Fruit fly (Drosophila melanogaster) whole organism, embryonic: ENCODE results near the gene CG15306.
A peak's percentile ranks its signal among the peaks of the same experiment; 100 is the strongest.

Experiments
- Ada2b ChIP-seq: fragments of 200-800 bp; sonication (Bioruptor generic); IDR thresholded peaks from 2 replicates; pipeline ENCODE4 v1.3.6; 2022; ENCODE audit warnings: missing biosample characterization, missing genetic modification characterization
- Adf1 ChIP-seq: fragments of 200-800 bp; sonication (Bioruptor generic); IDR thresholded peaks from 2 replicates; pipeline ENCODE4 v1.3.6; 2022; ENCODE audit warnings: missing biosample characterization, missing genetic modification characterization
- CG10147 ChIP-seq: fragments of 200-800 bp; sonication (Bioruptor generic); optimal IDR thresholded peaks from 2 replicates; lab custom pipeline; 2019; ENCODE audit warnings: missing biosample characterization, mild to moderate bottlenecking, missing genetic modification characterization, moderate library complexity
- CG10431 ChIP-seq: fragments of 200-800 bp; sonication (Bioruptor generic); optimal IDR thresholded peaks from 3 replicates; lab custom pipeline; 2018; ENCODE audit warnings: missing biosample characterization, mild to moderate bottlenecking, missing genetic modification characterization
- CG11695 ChIP-seq: fragments of 200-800 bp; sonication (Bioruptor generic); IDR thresholded peaks from 3 replicates; pipeline ENCODE4 v1.3.6; 2022; ENCODE audit warnings: missing biosample characterization, missing genetic modification characterization
- CG12769 ChIP-seq: fragments of 200-800 bp; sonication (Bioruptor generic); optimal IDR thresholded peaks from 2 replicates; lab custom pipeline; 2019; ENCODE audit warnings: missing biosample characterization, mild to moderate bottlenecking, missing genetic modification characterization, moderate library complexity
- CG14014 ChIP-seq: fragments of 200-800 bp; sonication (Bioruptor generic); IDR thresholded peaks from 2 replicates; pipeline ENCODE4 v1.3.6; 2022; ENCODE audit warnings: missing biosample characterization, missing genetic modification characterization
- CG15601 ChIP-seq: fragments of 200-800 bp; sonication (Bioruptor generic); optimal IDR thresholded peaks from 3 replicates; lab custom pipeline; 2019; ENCODE audit warnings: missing biosample characterization, mild to moderate bottlenecking, missing genetic modification characterization, moderate library complexity
- CG1602 ChIP-seq: fragments of 200-800 bp; sonication (Bioruptor generic); optimal IDR thresholded peaks from 3 replicates; lab custom pipeline; 2016; ENCODE audit warnings: missing biosample characterization, missing genetic modification characterization
- CG1792 ChIP-seq: fragments of 200-800 bp; sonication (Bioruptor generic); optimal IDR thresholded peaks from 2 replicates; lab custom pipeline; 2016; ENCODE audit warnings: missing biosample characterization, missing genetic modification characterization
- CG18599 ChIP-seq: fragments of 200-800 bp; sonication (Bioruptor generic); optimal IDR thresholded peaks from 3 replicates; lab custom pipeline; 2017; ENCODE audit warnings: missing biosample characterization, missing genetic modification characterization, mild to moderate bottlenecking, moderate library complexity, missing genetic modification reagents
- CG2202 ChIP-seq: fragments of 200-800 bp; sonication (Bioruptor generic); optimal IDR thresholded peaks from 2 replicates; lab custom pipeline; 2018; ENCODE audit warnings: missing biosample characterization, mild to moderate bottlenecking, missing genetic modification characterization
- CG2678 ChIP-seq: fragments of 200-800 bp; sonication (Bioruptor generic); optimal IDR thresholded peaks from 3 replicates; lab custom pipeline; 2019; ENCODE audit warnings: missing biosample characterization, mild to moderate bottlenecking, missing genetic modification characterization, moderate library complexity
- CG4328 ChIP-seq: fragments of 200-800 bp; sonication (Bioruptor generic); optimal IDR thresholded peaks from 3 replicates; lab custom pipeline; 2017; ENCODE audit warnings: missing biosample characterization, missing genetic modification reagents, missing genetic modification characterization
- CG4424 ChIP-seq: fragments of 200-800 bp; sonication (Bioruptor generic); optimal IDR thresholded peaks from 3 replicates; lab custom pipeline; 2016; ENCODE audit warnings: missing biosample characterization, missing genetic modification characterization
- CG5180 ChIP-seq: fragments of 200-800 bp; sonication (Bioruptor generic); optimal IDR thresholded peaks from 3 replicates; lab custom pipeline; 2017; ENCODE audit warnings: missing biosample characterization, missing genetic modification characterization, mild to moderate bottlenecking, moderate library complexity, missing genetic modification reagents
- CG7271 ChIP-seq: fragments of 200-800 bp; sonication (Bioruptor generic); optimal IDR thresholded peaks from 2 replicates; lab custom pipeline; 2018; ENCODE audit warnings: missing biosample characterization, mild to moderate bottlenecking, missing genetic modification characterization, moderate library complexity
- CG7372 ChIP-seq: fragments of 200-800 bp; sonication (Bioruptor generic); IDR thresholded peaks from 2 replicates; pipeline ENCODE4 v1.3.6; 2022; ENCODE audit warnings: missing biosample characterization, missing genetic modification characterization
- CG7556 ChIP-seq: fragments of 200-800 bp; sonication (Bioruptor generic); optimal IDR thresholded peaks from 2 replicates; lab custom pipeline; 2017; ENCODE audit warnings: missing biosample characterization, mild to moderate bottlenecking, missing genetic modification characterization
- CG8924 ChIP-seq: fragments of 200-800 bp; optimal IDR thresholded peaks from 3 replicates; lab custom pipeline; 2019; ENCODE audit warnings: missing biosample characterization, mild to moderate bottlenecking, missing genetic modification characterization, moderate library complexity
- Camta ChIP-seq: fragments of 200-800 bp; sonication (Bioruptor generic); optimal IDR thresholded peaks from 2 replicates; lab custom pipeline; 2016; ENCODE audit warnings: missing biosample characterization, missing genetic modification characterization
- D19A ChIP-seq: fragments of 200-800 bp; optimal IDR thresholded peaks from 3 replicates; lab custom pipeline; 2019; ENCODE audit warnings: missing biosample characterization, mild to moderate bottlenecking, missing genetic modification characterization, moderate library complexity
- Deaf1 ChIP-seq: fragments of 200-800 bp; optimal IDR thresholded peaks from 3 replicates; lab custom pipeline; 2019; ENCODE audit warnings: missing biosample characterization, mild to moderate bottlenecking, missing genetic modification characterization, moderate library complexity
- Drgx ChIP-seq: fragments of 200-800 bp; sonication (Bioruptor generic); IDR thresholded peaks from 2 replicates; pipeline ENCODE4 v1.3.6; 2022; ENCODE audit warnings: missing biosample characterization, missing genetic modification characterization
- Lhr ChIP-seq: fragments of 200-800 bp; sonication (Bioruptor generic); optimal IDR thresholded peaks from 3 replicates; lab custom pipeline; 2017; ENCODE audit warnings: mild to moderate bottlenecking, missing biosample characterization, missing genetic modification reagents, missing genetic modification characterization
- NC2β ChIP-seq: fragments of 200-800 bp; sonication (Bioruptor generic); optimal IDR thresholded peaks from 2 replicates; lab custom pipeline; 2016; ENCODE audit warnings: missing biosample characterization, missing genetic modification characterization
- Nf-YB ChIP-seq: fragments of 200-800 bp; sonication (Bioruptor generic); optimal IDR thresholded peaks from 3 replicates; lab custom pipeline; 2019; ENCODE audit warnings: missing biosample characterization, mild to moderate bottlenecking, missing genetic modification characterization, moderate library complexity
- Optix ChIP-seq: fragments of 200-800 bp; sonication (Bioruptor generic); IDR thresholded peaks from 3 replicates; pipeline ENCODE4 v1.3.6; 2022; ENCODE audit warnings: missing biosample characterization, missing genetic modification characterization
- Ptx1 ChIP-seq: fragments of 200-800 bp; sonication (Bioruptor generic); IDR thresholded peaks from 2 replicates; pipeline ENCODE4 v1.3.6; 2022; ENCODE audit warnings: missing biosample characterization, missing genetic modification characterization
- Sox102F ChIP-seq: fragments of 200-800 bp; sonication (Bioruptor generic); optimal IDR thresholded peaks from 2 replicates; lab custom pipeline; 2018; ENCODE audit warnings: missing biosample characterization, mild to moderate bottlenecking, missing genetic modification characterization, moderate library complexity
- Spps ChIP-seq: fragments of 200-800 bp; sonication (Bioruptor generic); optimal IDR thresholded peaks from 2 replicates; lab custom pipeline; 2018; ENCODE audit warnings: missing biosample characterization, mild to moderate bottlenecking, missing genetic modification characterization
- YL-1 ChIP-seq: fragments of 200-800 bp; sonication (Bioruptor generic); optimal IDR thresholded peaks from 3 replicates; lab custom pipeline; 2017; ENCODE audit warnings: missing biosample characterization, mild to moderate bottlenecking, missing genetic modification characterization
- abd-A ChIP-seq: fragments of 200-800 bp; sonication (Bioruptor generic); optimal IDR thresholded peaks from 3 replicates; lab custom pipeline; 2019; ENCODE audit warnings: missing biosample characterization, mild to moderate bottlenecking, missing genetic modification characterization, moderate library complexity
- ara ChIP-seq: fragments of 200-800 bp; sonication (Bioruptor generic); IDR thresholded peaks from 2 replicates; pipeline ENCODE4 v1.3.6; 2022; ENCODE audit warnings: missing biosample characterization, missing genetic modification characterization
- dmrt11E ChIP-seq: fragments of 200-800 bp; sonication (Bioruptor generic); optimal IDR thresholded peaks from 3 replicates; lab custom pipeline; 2018; ENCODE audit warnings: missing biosample characterization, mild to moderate bottlenecking, missing genetic modification characterization, moderate library complexity
- gem ChIP-seq: fragments of 200-800 bp; sonication (Bioruptor generic); optimal IDR thresholded peaks from 2 replicates; lab custom pipeline; 2019; ENCODE audit warnings: missing biosample characterization, mild to moderate bottlenecking, missing genetic modification characterization, moderate library complexity
- grau ChIP-seq: fragments of 200-800 bp; optimal IDR thresholded peaks from 3 replicates; lab custom pipeline; 2019; ENCODE audit warnings: missing biosample characterization, mild to moderate bottlenecking, missing genetic modification characterization, moderate library complexity
- gsb ChIP-seq: fragments of 200-800 bp; sonication (Bioruptor generic); IDR thresholded peaks from 2 replicates; pipeline ENCODE4 v1.3.6; 2022; ENCODE audit warnings: missing biosample characterization, missing genetic modification characterization
- inv ChIP-seq: fragments of 200-800 bp; sonication (Bioruptor generic); IDR thresholded peaks from 2 replicates; pipeline ENCODE4 v1.3.6; 2022; ENCODE audit warnings: missing biosample characterization, missing genetic modification characterization; ENCODE audit not compliant: partially characterized antibody
- lilli ChIP-seq: fragments of 200-800 bp; sonication (Bioruptor generic); optimal IDR thresholded peaks from 3 replicates; lab custom pipeline; 2016; ENCODE audit warnings: missing biosample characterization, missing genetic modification characterization
- repo ChIP-seq: fragments of 200-800 bp; sonication (Bioruptor generic); optimal IDR thresholded peaks from 2 replicates; lab custom pipeline; 2016; ENCODE audit warnings: missing biosample characterization, missing genetic modification characterization
- row ChIP-seq: fragments of 200-800 bp; sonication (Bioruptor generic); IDR thresholded peaks from 3 replicates; pipeline ENCODE4 v1.3.6; 2022; ENCODE audit warnings: missing biosample characterization, missing genetic modification characterization
- slbo ChIP-seq: fragments of 200-800 bp; sonication (Bioruptor generic); IDR thresholded peaks from 2 replicates; pipeline ENCODE4 v1.3.6; 2022; ENCODE audit warnings: missing biosample characterization, missing genetic modification characterization
- slp2 ChIP-seq: fragments of 200-800 bp; sonication (Bioruptor generic); optimal IDR thresholded peaks from 2 replicates; lab custom pipeline; 2016; ENCODE audit warnings: missing biosample characterization, missing genetic modification characterization
- tgo ChIP-seq: fragments of 200-800 bp; sonication (Bioruptor generic); IDR thresholded peaks from 3 replicates; pipeline ENCODE4 v1.3.6; 2022; ENCODE audit warnings: missing biosample characterization, missing genetic modification characterization
- trh ChIP-seq: fragments of 200-800 bp; sonication (Bioruptor generic); optimal IDR thresholded peaks from 2 replicates; lab custom pipeline; 2016; ENCODE audit warnings: missing biosample characterization, missing genetic modification characterization
- tup ChIP-seq: fragments of 200-800 bp; sonication (Bioruptor generic); optimal IDR thresholded peaks from 2 replicates; lab custom pipeline; 2016; ENCODE audit warnings: missing biosample characterization, mild to moderate bottlenecking, missing genetic modification characterization, moderate library complexity
- unpg ChIP-seq: fragments of 200-800 bp; sonication (Bioruptor generic); optimal IDR thresholded peaks from 3 replicates; lab custom pipeline; 2018; ENCODE audit warnings: missing biosample characterization, mild to moderate bottlenecking, missing genetic modification characterization, moderate library complexity
- usp ChIP-seq: fragments of >200 bp; optimal IDR thresholded peaks from 2 replicates; lab custom pipeline; 2017; ENCODE audit warnings: missing biosample characterization, missing genetic modification characterization

CG15306 gene

dm6 chrX:10318962-10319571 lies 12.6 kb downstream of the CG15306 start (continued):
- TF ChIP-seq Ptx1 (GFP tag; lab: Robert Waterston, UW) (peak; percentile 13; the same call in 1 of the 2 replicates), usp (GFP tag; lab: Kevin White, UChicago) (no peak), CG5180 (peak; percentile 37), Camta (GFP tag; lab: Kevin White, UChicago) (no peak), Ada2b (GFP tag; lab: Robert Waterston, UW) (no peak), gem (tag; lab: Kevin White, UChicago) (peak; percentile 34), CG11695 (GFP tag; lab: Robert Waterston, UW) (no peak; the same call in 2 of the 3 replicates), tup (no peak), Lhr (no peak), slbo (GFP tag; lab: Robert Waterston, UW) (peak; percentile 38; the same call in 1 of the 2 replicates), repo (no peak), Nf-YB (GFP tag; lab: Kevin White, UChicago) (peak; percentile 86), CG14014 (GFP tag; lab: Robert Waterston, UW) (no peak), CG18599 (GFP tag; lab: Kevin White, UChicago) (peak; percentile 21), Deaf1 (tag; lab: Kevin White, UChicago) (peak; percentile 93), Drgx (GFP tag; lab: Robert Waterston, UW) (0 out of 2 replicates have a peak, but pooled peaks have one; percentile 39), CG1792 (GFP tag; lab: Kevin White, UChicago) (no peak), D19A (tag; lab: Kevin White, UChicago) (peak; percentile 68), CG2678 (tag; lab: Kevin White, UChicago) (peak; percentile 1), CG7556 (GFP tag; lab: Kevin White, UChicago) (peak; percentile 47), Optix (no peak), row (GFP tag; lab: Robert Waterston, UW) (peak; percentile 79)

- TF ChIP-seq lilli (GFP tag; lab: Kevin White, UChicago) (peak; percentile 8), YL-1 (no peak), abd-A (tag; lab: Kevin White, UChicago) (peak; percentile 9), CG10147 (no peak), Sox102F (GFP tag; lab: Kevin White, UChicago) (no peak), dmrt11E (tag; lab: Kevin White, UChicago) (no peak), CG1602 (no peak), Spps (no peak), slp2 (GFP tag; lab: Kevin White, UChicago) (no peak), inv (GFP tag; lab: Robert Waterston, UW) (no peak), CG4424 (GFP tag; lab: Kevin White, UChicago) (no peak), NC2β (GFP tag; lab: Kevin White, UChicago) (no peak), gsb (GFP tag; lab: Robert Waterston, UW) (no peak), tup (no peak), CG2202 (no peak), CG15601 (tag; lab: Kevin White, UChicago) (no peak), CG12769 (tag; lab: Kevin White, UChicago) (peak; percentile 70), tgo (GFP tag; lab: Robert Waterston, UW) (no peak), grau (tag; lab: Kevin White, UChicago) (no peak), CG7271 (tag; lab: Kevin White, UChicago) (no peak), Adf1 (GFP tag; lab: Robert Waterston, UW) (peak; percentile 69; the same call in 1 of the 2 replicates), CG8924 (no peak), CG4328 (GFP tag; lab: Kevin White, UChicago) (no peak), ara (0 out of 2 replicates have a peak, but pooled peaks have one; percentile 15), CG10431 (GFP tag; lab: Kevin White, UChicago) (no peak), CG7372 (GFP tag; lab: Robert Waterston, UW) (peak; percentile 55), trh (GFP tag; lab: Kevin White, UChicago) (no peak), unpg (GFP tag; lab: Kevin White, UChicago) (no peak)
Measured at dm6 chrX:10318416-10318961, 13.1 kb downstream of the CG15306 start.
